Fruit fly (Drosophila melanogaster) whole organism, embryonic: Measurements from ENCODE around the gene M6.

Experiments used
- Ada2b ChIP-seq: fragments of 200-800 bp; sonication (Bioruptor generic); IDR thresholded peaks from 2 replicates; pipeline ENCODE4 v1.3.6; 2022; ENCODE audit warnings: missing biosample characterization, missing genetic modification characterization
- Aef1 ChIP-seq: fragments of 200-800 bp; sonication (Bioruptor generic); IDR thresholded peaks from 3 replicates; pipeline ENCODE4 v1.3.6; 2022; ENCODE audit warnings: missing biosample characterization, missing genetic modification characterization
- Antp ChIP-seq: fragments of 200-800 bp; sonication (Bioruptor generic); optimal IDR thresholded peaks from 3 replicates; lab custom pipeline; 2016; ENCODE audit warnings: missing biosample characterization, missing genetic modification characterization
- Blimp-1 ChIP-seq: fragments of 200-800 bp; sonication (Bioruptor generic); optimal IDR thresholded peaks from 3 replicates; lab custom pipeline; 2018; ENCODE audit warnings: missing biosample characterization, missing genetic modification characterization, mild to moderate bottlenecking, moderate library complexity, missing genetic modification reagents
- CG10959 ChIP-seq: fragments of 200-800 bp; sonication (Bioruptor generic); IDR thresholded peaks from 2 replicates; pipeline ENCODE4 v1.3.6; 2022; ENCODE audit warnings: missing biosample characterization, missing genetic modification characterization
- CG12104 ChIP-seq: fragments of 200-800 bp; sonication (Bioruptor generic); optimal IDR thresholded peaks from 3 replicates; lab custom pipeline; 2016; ENCODE audit warnings: missing biosample characterization, missing genetic modification characterization
- CG13296 ChIP-seq: fragments of 200-800 bp; sonication (Bioruptor generic); optimal IDR thresholded peaks from 3 replicates; lab custom pipeline; 2018; ENCODE audit warnings: missing biosample characterization, mild to moderate bottlenecking, missing genetic modification characterization
- CG1529 ChIP-seq: fragments of 200-800 bp; sonication (Bioruptor generic); optimal IDR thresholded peaks from 3 replicates; lab custom pipeline; 2018; ENCODE audit warnings: missing biosample characterization, missing genetic modification characterization
- CG17568 ChIP-seq: fragments of 200-800 bp; sonication (Bioruptor generic); optimal IDR thresholded peaks from 2 replicates; lab custom pipeline; 2018; ENCODE audit warnings: missing biosample characterization, mild to moderate bottlenecking, missing genetic modification characterization, moderate library complexity
- CG17802 ChIP-seq: fragments of 200-800 bp; sonication (Bioruptor generic); optimal IDR thresholded peaks from 2 replicates; lab custom pipeline; 2018; ENCODE audit warnings: missing biosample characterization, mild to moderate bottlenecking, missing genetic modification characterization, moderate library complexity
- CG18262 ChIP-seq: fragments of 200-800 bp; optimal IDR thresholded peaks from 3 replicates; lab custom pipeline; 2019; ENCODE audit warnings: missing biosample characterization, mild to moderate bottlenecking, missing genetic modification characterization, moderate library complexity
- CG18476 ChIP-seq: fragments of 200-800 bp; sonication (Bioruptor generic); optimal IDR thresholded peaks from 2 replicates; lab custom pipeline; 2016; ENCODE audit warnings: missing biosample characterization, mild to moderate bottlenecking, missing genetic modification characterization
- CG2202 ChIP-seq: fragments of 200-800 bp; sonication (Bioruptor generic); optimal IDR thresholded peaks from 2 replicates; lab custom pipeline; 2018; ENCODE audit warnings: missing biosample characterization, mild to moderate bottlenecking, missing genetic modification characterization
- CG30431 ChIP-seq: fragments of 200-800 bp; sonication (Bioruptor generic); optimal IDR thresholded peaks from 2 replicates; lab custom pipeline; 2017; ENCODE audit warnings: missing biosample characterization, missing genetic modification characterization
- CG3163 ChIP-seq: fragments of 200-800 bp; sonication (Bioruptor generic); optimal IDR thresholded peaks from 3 replicates; lab custom pipeline; 2016; ENCODE audit warnings: missing biosample characterization, missing genetic modification characterization
- CG33213 ChIP-seq: fragments of 200-800 bp; sonication (Bioruptor generic); optimal IDR thresholded peaks from 3 replicates; lab custom pipeline; 2016; ENCODE audit warnings: missing biosample characterization, missing genetic modification characterization
- CG3407 ChIP-seq: fragments of 200-800 bp; sonication (Bioruptor generic); optimal IDR thresholded peaks from 2 replicates; lab custom pipeline; 2018; ENCODE audit warnings: missing biosample characterization, mild to moderate bottlenecking, missing genetic modification characterization
- CG3726 ChIP-seq: fragments of 200-800 bp; sonication (Bioruptor generic); IDR thresholded peaks from 3 replicates; pipeline ENCODE4, ENCODE4 v1.3.6; 2022; ENCODE audit warnings: missing biosample characterization, missing genetic modification characterization
- CG3995 ChIP-seq: fragments of 200-800 bp; sonication (Bioruptor generic); optimal IDR thresholded peaks from 3 replicates; lab custom pipeline; 2016; ENCODE audit warnings: missing biosample characterization, missing genetic modification characterization
- CG4707 ChIP-seq: fragments of 200-800 bp; sonication (Bioruptor generic); optimal IDR thresholded peaks from 2 replicates; lab custom pipeline; 2018; ENCODE audit warnings: missing biosample characterization, mild to moderate bottlenecking, missing genetic modification characterization, moderate library complexity
- CG5245 ChIP-seq: fragments of 200-800 bp; sonication (Bioruptor generic); optimal IDR thresholded peaks from 3 replicates; lab custom pipeline; 2016; ENCODE audit warnings: missing biosample characterization, missing genetic modification characterization
- CG7357 ChIP-seq: fragments of 200-800 bp; sonication (Bioruptor generic); IDR thresholded peaks from 3 replicates; pipeline ENCODE4 v1.3.6; 2022; ENCODE audit warnings: missing biosample characterization, missing genetic modification characterization
- CG8359 ChIP-seq: fragments of 200-800 bp; sonication (Bioruptor generic); optimal IDR thresholded peaks from 2 replicates; lab custom pipeline; 2017; ENCODE audit warnings: missing biosample characterization, mild to moderate bottlenecking, missing genetic modification characterization, borderline replicate concordance
- Camta ChIP-seq: fragments of 200-800 bp; sonication (Bioruptor generic); optimal IDR thresholded peaks from 2 replicates; lab custom pipeline; 2016; ENCODE audit warnings: missing biosample characterization, missing genetic modification characterization
- Dp ChIP-seq: fragments of 200-800 bp; sonication (Bioruptor generic); optimal IDR thresholded peaks from 2 replicates; lab custom pipeline; 2018; ENCODE audit warnings: missing biosample characterization, mild to moderate bottlenecking, missing genetic modification characterization, moderate library complexity
- Fer2 ChIP-seq: fragments of 200-800 bp; sonication (Bioruptor generic); optimal IDR thresholded peaks from 2 replicates; lab custom pipeline; 2018; ENCODE audit warnings: missing biosample characterization, mild to moderate bottlenecking, missing genetic modification characterization, moderate library complexity
- H15 ChIP-seq: fragments of 200-800 bp; sonication (Bioruptor generic); IDR thresholded peaks from 3 replicates; pipeline ENCODE4 v1.3.6; 2022; ENCODE audit warnings: missing biosample characterization, missing genetic modification characterization
- Hr51 ChIP-seq, 2 experiments: fragments of 200-800 bp; sonication (Bioruptor generic); optimal IDR thresholded peaks; 2 replicates in 1 of 2; 3 replicates in 1 of 2; lab custom pipeline; 2016 to 2018; ENCODE audit warnings: missing biosample characterization in 2 of 2, missing genetic modification characterization in 2 of 2, mild to moderate bottlenecking in 1 of 2, moderate library complexity in 1 of 2
- Spps ChIP-seq: fragments of 200-800 bp; sonication (Bioruptor generic); optimal IDR thresholded peaks from 2 replicates; lab custom pipeline; 2018; ENCODE audit warnings: missing biosample characterization, mild to moderate bottlenecking, missing genetic modification characterization
- Ssrp ChIP-seq: fragments of 200-800 bp; sonication (Bioruptor generic); optimal IDR thresholded peaks from 2 replicates; lab custom pipeline; 2018; ENCODE audit warnings: missing biosample characterization, mild to moderate bottlenecking, missing genetic modification characterization, moderate library complexity
- aop ChIP-seq: fragments of 200-800 bp; sonication (Bioruptor generic); IDR thresholded peaks from 2 replicates; pipeline ENCODE4 v1.3.6; 2022; ENCODE audit warnings: missing biosample characterization, missing genetic modification characterization
- ash1 ChIP-seq: fragments of 200-800 bp; sonication (Bioruptor generic); optimal IDR thresholded peaks from 2 replicates; lab custom pipeline; 2018; ENCODE audit warnings: missing biosample characterization, mild to moderate bottlenecking, missing genetic modification characterization
- br ChIP-seq: fragments of >200 bp; optimal IDR thresholded peaks from 2 replicates; lab custom pipeline; 2017
- ems ChIP-seq: fragments of 200-800 bp; sonication (Bioruptor generic); optimal IDR thresholded peaks from 3 replicates; lab custom pipeline; 2016; ENCODE audit warnings: missing biosample characterization, missing genetic modification characterization
- eve ChIP-seq, 2 experiments: fragments of >200 bp; optimal IDR thresholded peaks; 2 replicates each; lab custom pipeline; 2017; ENCODE audit warnings: missing biosample characterization in 2 of 2, missing genetic modification characterization in 2 of 2
- fd96Cb ChIP-seq: fragments of 200-800 bp; sonication (Bioruptor generic); optimal IDR thresholded peaks from 2 replicates; lab custom pipeline; 2018; ENCODE audit warnings: missing biosample characterization, mild to moderate bottlenecking, missing genetic modification characterization, moderate library complexity
- gro ChIP-seq: fragments of 200-800 bp; sonication (Bioruptor generic); optimal IDR thresholded peaks from 2 replicates; lab custom pipeline; 2016; ENCODE audit warnings: missing biosample characterization, missing genetic modification characterization
- knrl ChIP-seq: fragments of 200-800 bp; sonication (Bioruptor generic); IDR thresholded peaks from 3 replicates; pipeline ENCODE4 v1.3.6; 2022; ENCODE audit warnings: missing biosample characterization, missing genetic modification characterization; ENCODE audit not compliant: partially characterized antibody
- peb ChIP-seq: fragments of 200-800 bp; sonication (Bioruptor generic); IDR thresholded peaks from 2 replicates; pipeline ENCODE4 v1.3.6; 2022; ENCODE audit warnings: missing biosample characterization, missing genetic modification characterization
- ranshi ChIP-seq: fragments of 200-800 bp; sonication (Bioruptor generic); IDR thresholded peaks from 2 replicates; pipeline ENCODE4 v1.3.6; 2022; ENCODE audit warnings: missing biosample characterization, missing genetic modification characterization
- scrt ChIP-seq: fragments of 200-800 bp; sonication (Bioruptor generic); optimal IDR thresholded peaks from 2 replicates; lab custom pipeline; 2018; ENCODE audit warnings: missing biosample characterization, mild to moderate bottlenecking, missing genetic modification characterization, moderate library complexity
- sens-2 ChIP-seq: fragments of 200-800 bp; sonication (Bioruptor generic); IDR thresholded peaks from 2 replicates; pipeline ENCODE4 v1.3.6; 2022; ENCODE audit warnings: missing biosample characterization, missing genetic modification characterization
- slou ChIP-seq: fragments of 200-800 bp; sonication (Bioruptor generic); optimal IDR thresholded peaks from 3 replicates; lab custom pipeline; 2016; ENCODE audit warnings: missing biosample characterization, missing genetic modification characterization
- sna ChIP-seq: fragments of 200-800 bp; sonication (Bioruptor generic); IDR thresholded peaks from 2 replicates; pipeline ENCODE4 v1.3.6; 2022; ENCODE audit warnings: missing biosample characterization, missing genetic modification characterization; ENCODE audit not compliant: partially characterized antibody
- sug ChIP-seq: fragments of 200-800 bp; optimal IDR thresholded peaks from 2 replicates; lab custom pipeline; 2019; ENCODE audit warnings: missing biosample characterization, mild to moderate bottlenecking, missing genetic modification characterization, moderate library complexity
- ttk ChIP-seq: fragments of 200-800 bp; sonication (Bioruptor generic); IDR thresholded peaks from 2 replicates; pipeline ENCODE4 v2.1.2; 2022; ENCODE audit warnings: missing biosample characterization, missing genetic modification characterization
- vvl ChIP-seq: fragments of 200-800 bp; sonication (Bioruptor generic); IDR thresholded peaks from 2 replicates; pipeline ENCODE4 v1.3.6; 2022; ENCODE audit warnings: missing biosample characterization, missing genetic modification characterization
- wdn ChIP-seq: fragments of 200-800 bp; sonication (Bioruptor generic); IDR thresholded peaks from 2 replicates; pipeline ENCODE4 v1.3.6; 2022; ENCODE audit warnings: missing biosample characterization, missing genetic modification characterization
- yki ChIP-seq: fragments of >200 bp; optimal IDR thresholded peaks from 3 replicates; lab custom pipeline; 2018

The M6 gene

dm6 chr3L:21515823-21516715, 8.4 kb downstream of the M6 start, which contains the start of the genes SAK and Cdk12 (continued):
- TF ChIP-seq CG3163 (GFP tag; lab: Kevin White, UChicago) (peak; percentile 23), peb (GFP tag; lab: Robert Waterston, UW) (peak; percentile 33), CG18476 (GFP tag; lab: Kevin White, UChicago) (peak; percentile 79), CG18262 (tag; lab: Kevin White, UChicago) (peak; percentile 89), Hr51 (GFP tag; optimal IDR thresholded peaks at IDR 0.05; lab: Kevin White, UChicago) (peak; percentile 61 to 86), CG17568 (GFP tag; lab: Kevin White, UChicago) (peak; percentile 48), CG12104 (GFP tag; lab: Kevin White, UChicago) (peak; percentile 91), CG3995 (GFP tag; lab: Kevin White, UChicago) (peak; percentile 45), H15 (peak; percentile 66; the same call in 2 of the 3 replicates), sug (peak; percentile 87), CG17802 (tag; lab: Kevin White, UChicago) (peak; percentile 88), ems (GFP tag; lab: Kevin White, UChicago) (peak; percentile 12), knrl (GFP tag; lab: Robert Waterston, UW) (peak; percentile 64), aop (GFP tag; lab: Robert Waterston, UW) (peak; percentile 47; the same call in 1 of the 2 replicates), CG7357 (GFP tag; lab: Robert Waterston, UW) (peak; percentile 97), CG33213 (GFP tag; lab: Kevin White, UChicago) (no peak), ash1 (GFP tag; lab: Kevin White, UChicago) (no peak), CG30431 (GFP tag; lab: Kevin White, UChicago) (peak; percentile 65), CG3726 (peak; percentile 73; the same call in 2 of the 3 replicates), yki (lab: Kevin White, UChicago) (no peak), Dp (GFP tag; lab: Kevin White, UChicago) (peak; percentile 74), ranshi (GFP tag; lab: Robert Waterston, UW) (peak; percentile 67; the same call in 1 of the 2 replicates), gro (GFP tag; lab: Kevin White, UChicago) (no peak), eve (GFP tag; optimal IDR thresholded peaks at IDR 0.05; lab: Kevin White, UChicago) (peak in 1 of 2 experiments; percentile 78), Fer2 (peak; percentile 73), CG8359 (peak; percentile 55), wdn (peak; percentile 76), CG4707 (GFP tag; lab: Kevin White, UChicago) (no peak), sens-2 (GFP tag; lab: Robert Waterston, UW) (peak; percentile 48; the same call in 1 of the 2 replicates), CG5245 (peak; percentile 54), scrt (peak; percentile 71), Camta (peak; percentile 48), CG1529 (GFP tag; lab: Kevin White, UChicago) (peak; percentile 66), ttk (peak; percentile 82), CG10959 (GFP tag; lab: Robert Waterston, UW) (no peak; the same call in 1 of the 2 replicates), slou (peak; percentile 82), CG13296 (GFP tag; lab: Kevin White, UChicago) (peak; percentile 86), Spps (tag; lab: Kevin White, UChicago) (peak; percentile 55), CG2202 (tag; lab: Kevin White, UChicago) (peak; percentile 63), Antp (peak; percentile 71), CG3407 (peak; percentile 73), Ada2b (GFP tag; lab: Robert Waterston, UW) (peak; percentile 78; the same call in 1 of the 2 replicates), sna (GFP tag; lab: Robert Waterston, UW) (0 out of 2 replicates have a peak, but pooled peaks have one; percentile 15), vvl (GFP tag; lab: Robert Waterston, UW) (peak; percentile 88), Blimp-1 (GFP tag; lab: Kevin White, UChicago) (peak; percentile 77), br (lab: Kevin White, UChicago) (no peak), Ssrp (peak; percentile 86), fd96Cb (tag; lab: Kevin White, UChicago) (peak; percentile 76), Aef1 (GFP tag; lab: Robert Waterston, UW) (peak; percentile 79)
